Worm (Caenorhabditis elegans) whole organism, midembryonic: ENCODE data around the gene sptl-3.

Source experiments
- flt-1 ChIP-seq: fragments of 200-800 bp; sonication (Bioruptor generic); IDR thresholded peaks from 2 replicates; pipeline ENCODE4 v1.3.6; 2022; ENCODE audit warnings: missing genetic modification characterization, missing compliant biosample characterization
- klf-2 ChIP-seq: fragments of 200-800 bp; sonication (Bioruptor generic); conservative IDR thresholded peaks from 2 replicates; pipeline ENCODE4 v1.3.6; 2022; ENCODE audit warnings: missing genetic modification reagents, missing genetic modification characterization, missing compliant biosample characterization
- med-1 ChIP-seq: sonication (generic microtip); optimal IDR thresholded peaks from 2 replicates; lab custom pipeline; 2017; ENCODE audit warnings: missing genetic modification characterization, mild to moderate bottlenecking, missing compliant biosample characterization, antibody characterized with exemption, missing genetic modification reagents; ENCODE audit not compliant: insufficient read depth
- ref-1 ChIP-seq: fragments of 200-800 bp; sonication (Bioruptor generic); conservative IDR thresholded peaks from 2 replicates; pipeline ENCODE4 v1.3.6; 2022; ENCODE audit warnings: missing genetic modification reagents, missing genetic modification characterization, missing compliant biosample characterization
- tab-1 ChIP-seq: fragments of 200-800 bp; sonication (Bioruptor generic); IDR thresholded peaks from 2 replicates; pipeline ENCODE4 v1.3.6; 2022; ENCODE audit warnings: missing genetic modification characterization, missing compliant biosample characterization

DNA sequence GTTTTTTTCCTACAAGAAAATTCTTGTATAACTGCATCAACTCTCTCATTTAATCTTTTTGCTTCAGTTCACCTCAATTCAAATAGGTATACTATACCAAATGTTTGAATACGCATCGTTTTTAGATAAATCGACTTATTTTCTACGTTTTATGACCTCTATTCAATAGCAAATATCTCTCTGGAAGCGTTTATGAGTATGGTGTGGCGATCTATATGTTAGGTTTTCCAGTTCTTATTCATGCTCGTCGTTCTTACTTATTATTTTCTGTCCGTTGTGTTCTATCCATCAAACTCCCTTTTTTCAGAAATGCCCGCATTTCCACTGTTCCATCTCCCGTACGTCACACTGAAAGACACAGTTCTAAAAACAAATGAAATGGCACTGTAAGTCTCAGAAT is 12.5 kb upstream of the sptl-3 start, which contains the start of gene T22G5.3:
- TF ChIP-seq med-1 (GFP tag; lab: Kevin White, UChicago) (no peak), klf-2 (GFP tag; lab: Robert Waterston, UW) (no peak), ref-1 (GFP tag; lab: Robert Waterston, UW) (no peak), tab-1 (GFP tag; lab: Robert Waterston, UW) (no peak), flt-1 (GFP tag; lab: Robert Waterston, UW) (no peak)
